Worm (Caenorhabditis elegans) whole organism, L4 larva: ENCODE measurements around the gene col-92.
A peak's percentile ranks its signal among the peaks of the same experiment; 100 is the strongest.

Source experiments
- F10B5.3 ChIP-seq: sonication (generic microtip); optimal IDR thresholded peaks from 2 replicates; lab custom pipeline; 2016; ENCODE audit warnings: mild to moderate bottlenecking, missing genetic modification characterization, missing compliant biosample characterization
- F49E8.2 ChIP-seq: sonication (generic microtip); optimal IDR thresholded peaks from 2 replicates; lab custom pipeline; 2016; ENCODE audit warnings: missing compliant biosample characterization, mild to moderate bottlenecking, missing genetic modification characterization, borderline replicate concordance
- R02D3.7 ChIP-seq: fragments of 150-350 bp; sonication (generic microtip); optimal IDR thresholded peaks from 3 replicates; lab custom pipeline; 2014; ENCODE audit warnings: missing biosample characterization, missing genetic modification characterization
- T26A8.4 ChIP-seq: fragments of 200-800 bp; sonication (Bioruptor generic); IDR thresholded peaks from 2 replicates; pipeline ENCODE4 v1.3.6; 2022; ENCODE audit warnings: missing genetic modification characterization, missing compliant biosample characterization
- Y105C5A.15 ChIP-seq: fragments of 200-800 bp; sonication (Bioruptor generic); IDR thresholded peaks from 2 replicates; pipeline ENCODE4 v1.3.6; 2022; ENCODE audit warnings: missing genetic modification characterization, missing compliant biosample characterization
- Y48G9A.11 ChIP-seq: fragments of 200-800 bp; sonication (Bioruptor generic); IDR thresholded peaks from 2 replicates; pipeline ENCODE4 v1.3.6; 2022; ENCODE audit warnings: missing genetic modification reagents, missing genetic modification characterization, missing compliant biosample characterization
- ZK546.5 ChIP-seq, 2 experiments: sonication (generic microtip); optimal IDR thresholded peaks; 2 replicates each; lab custom pipeline; 2017; ENCODE audit warnings: missing biosample characterization in 2 of 2, missing genetic modification characterization in 2 of 2
- aha-1 ChIP-seq: fragments of 150-350 bp; peaks from one replicate; lab custom pipeline; 2014; ENCODE audit warnings: missing biosample characterization, missing genetic modification characterization
- ama-1 ChIP-seq: fragments of 150-350 bp; optimal IDR thresholded peaks from 2 replicates; lab custom pipeline; 2014; ENCODE audit warnings: inconsistent platforms, mixed read lengths
- ceh-20 ChIP-seq: fragments of 200-800 bp; sonication (Bioruptor generic); IDR thresholded peaks from 2 replicates; pipeline ENCODE4 v1.3.6; 2022; ENCODE audit warnings: missing genetic modification reagents, missing genetic modification characterization, missing compliant biosample characterization
- ceh-32 ChIP-seq: sonication (generic microtip); optimal IDR thresholded peaks from 2 replicates; lab custom pipeline; 2016; ENCODE audit warnings: mild to moderate bottlenecking, missing genetic modification characterization, missing compliant biosample characterization; ENCODE audit not compliant: poor library complexity
- ceh-82 ChIP-seq: sonication (generic microtip); optimal IDR thresholded peaks from 2 replicates; lab custom pipeline; 2017; ENCODE audit warnings: missing biosample characterization, missing genetic modification characterization
- cey-2 ChIP-seq: sonication (generic microtip); optimal IDR thresholded peaks from 3 replicates; lab custom pipeline; 2017; ENCODE audit warnings: missing genetic modification characterization, mild to moderate bottlenecking, missing compliant biosample characterization, antibody characterized with exemption, borderline replicate concordance; ENCODE audit not compliant: insufficient read depth
- ctbp-1 ChIP-seq: fragments of 200-800 bp; sonication (Bioruptor generic); IDR thresholded peaks from 2 replicates; pipeline ENCODE4 v1.3.6; 2022; ENCODE audit warnings: missing genetic modification reagents, missing genetic modification characterization, missing compliant biosample characterization
- daf-19 ChIP-seq: fragments of 200-800 bp; sonication (Bioruptor generic); conservative IDR thresholded peaks from 2 replicates; pipeline ENCODE4 v1.3.6; 2022; ENCODE audit warnings: missing genetic modification characterization, missing compliant biosample characterization
- dmd-6 ChIP-seq: fragments of 200-800 bp; sonication (Bioruptor generic); IDR thresholded peaks from 2 replicates; pipeline ENCODE4 v1.3.6; 2022; ENCODE audit warnings: missing genetic modification reagents, missing genetic modification characterization, missing compliant biosample characterization
- dmd-8 ChIP-seq: fragments of 200-800 bp; sonication (Bioruptor generic); IDR thresholded peaks from 2 replicates; pipeline ENCODE4 v1.3.6; 2022; ENCODE audit warnings: missing genetic modification characterization, missing compliant biosample characterization
- gei-8 ChIP-seq: fragments of 200-800 bp; sonication (Bioruptor generic); optimal IDR thresholded peaks from 2 replicates; lab custom pipeline; 2018; ENCODE audit warnings: mild to moderate bottlenecking, missing genetic modification characterization, missing compliant biosample characterization
- lin-1 ChIP-seq: fragments of 200-800 bp; sonication (Bioruptor generic); IDR thresholded peaks from 2 replicates; pipeline ENCODE4 v1.3.6; 2022; ENCODE audit warnings: missing genetic modification reagents, missing genetic modification characterization, missing compliant biosample characterization
- lin-38 ChIP-seq: fragments of 200-800 bp; sonication (Bioruptor generic); IDR thresholded peaks from 2 replicates; pipeline ENCODE4 v1.3.6; 2022; ENCODE audit warnings: missing genetic modification reagents, missing genetic modification characterization, missing compliant biosample characterization
- lin-39 ChIP-seq: fragments of 150-350 bp; optimal IDR thresholded peaks from 2 replicates; lab custom pipeline; 2014; ENCODE audit warnings: missing biosample characterization, missing genetic modification reagents, missing genetic modification characterization
- mdl-1 ChIP-seq, 2 experiments: fragments of 150-350 bp in 1 of 2; sonication (generic microtip) in 1 of 2; optimal IDR thresholded peaks; 2 replicates each; lab custom pipeline; 2014 to 2017; ENCODE audit warnings: missing biosample characterization in 2 of 2, missing genetic modification characterization in 2 of 2
- mdt-29 ChIP-seq: fragments of 200-800 bp; sonication (Bioruptor generic); IDR thresholded peaks from 2 replicates; pipeline ENCODE4 v1.3.6; 2022; ENCODE audit warnings: missing genetic modification reagents, missing genetic modification characterization, missing compliant biosample characterization
- mep-1 ChIP-seq: fragments of 150-350 bp; sonication (generic microtip); optimal IDR thresholded peaks from 3 replicates; lab custom pipeline; 2014; ENCODE audit warnings: missing biosample characterization, missing genetic modification characterization
- mes-2 ChIP-seq: sonication (generic microtip); optimal IDR thresholded peaks from 2 replicates; lab custom pipeline; 2016; ENCODE audit warnings: missing genotype, mild to moderate bottlenecking, missing genetic modification characterization, missing compliant biosample characterization; ENCODE audit not compliant: poor library complexity, severe bottlenecking
- nhr-11 ChIP-seq: fragments of 150-350 bp; optimal IDR thresholded peaks from 2 replicates; lab custom pipeline; 2014; ENCODE audit warnings: missing biosample characterization, missing genetic modification characterization
- nhr-111 ChIP-seq: fragments of 200-800 bp; sonication (Bioruptor generic); optimal IDR thresholded peaks from 2 replicates; lab custom pipeline; 2018; ENCODE audit warnings: mild to moderate bottlenecking, missing genetic modification characterization, missing compliant biosample characterization
- nhr-25 ChIP-seq: sonication (generic microtip); optimal IDR thresholded peaks from 2 replicates; lab custom pipeline; 2017; ENCODE audit warnings: missing genetic modification characterization, mild to moderate bottlenecking, missing compliant biosample characterization, antibody characterized with exemption, moderate library complexity, borderline replicate concordance; ENCODE audit not compliant: insufficient read depth
- nhr-41 ChIP-seq: fragments of 200-800 bp; sonication (Bioruptor generic); IDR thresholded peaks from 2 replicates; pipeline ENCODE4 v1.3.6; 2022; ENCODE audit warnings: missing genetic modification reagents, missing genetic modification characterization, missing compliant biosample characterization
- php-3 ChIP-seq: fragments of 200-800 bp; sonication (Bioruptor generic); IDR thresholded peaks from 2 replicates; pipeline ENCODE4 v1.3.6; 2022; ENCODE audit warnings: missing genetic modification reagents, missing genetic modification characterization, missing compliant biosample characterization
- rbr-2 ChIP-seq: sonication (generic microtip); optimal IDR thresholded peaks from 2 replicates; lab custom pipeline; 2016; ENCODE audit warnings: missing genotype, missing genetic modification characterization, missing compliant biosample characterization
- sdz-12 ChIP-seq: fragments of 200-800 bp; sonication (Bioruptor generic); optimal IDR thresholded peaks from 2 replicates; lab custom pipeline; 2018; ENCODE audit warnings: mild to moderate bottlenecking, missing genetic modification characterization, missing compliant biosample characterization
- set-16 ChIP-seq: fragments of 200-800 bp; sonication (Bioruptor generic); IDR thresholded peaks from 2 replicates; pipeline ENCODE4 v1.3.6; 2022; ENCODE audit warnings: missing genetic modification reagents, missing genetic modification characterization, missing compliant biosample characterization
- spr-1 ChIP-seq: sonication (generic microtip); optimal IDR thresholded peaks from 2 replicates; lab custom pipeline; 2016; ENCODE audit warnings: mild to moderate bottlenecking, missing genetic modification characterization, missing compliant biosample characterization
- spr-3 ChIP-seq: fragments of 200-800 bp; sonication (Bioruptor generic); optimal IDR thresholded peaks from 2 replicates; lab custom pipeline; 2018; ENCODE audit warnings: mild to moderate bottlenecking, missing genetic modification characterization, missing compliant biosample characterization
- unc-39 ChIP-seq: sonication (generic microtip); optimal IDR thresholded peaks from 2 replicates; lab custom pipeline; 2017; ENCODE audit warnings: missing biosample characterization, missing genetic modification characterization
- unc-62 ChIP-seq, 3 experiments: fragments of 150-350 bp in 1 of 3; sonication (generic microtip); optimal IDR thresholded peaks in 2 of 3; peaks in 1 of 3; 1 replicate in 1 of 3; 2 replicates in 2 of 3; lab custom pipeline; 2014 to 2017; ENCODE audit warnings: missing biosample characterization in 3 of 3, missing genetic modification characterization in 3 of 3, missing genetic modification reagents in 3 of 3, missing genotype in 1 of 3
- zip-11 ChIP-seq: fragments of 200-800 bp; sonication (Bioruptor generic); IDR thresholded peaks from 2 replicates; pipeline ENCODE4 v1.3.6; 2022; ENCODE audit warnings: missing genetic modification characterization, missing compliant biosample characterization
- zip-2 ChIP-seq: fragments of 150-350 bp; optimal IDR thresholded peaks from 2 replicates; lab custom pipeline; 2014; ENCODE audit warnings: missing biosample characterization, missing genetic modification characterization
- ztf-11 ChIP-seq: fragments of 150-350 bp; optimal IDR thresholded peaks from 2 replicates; lab custom pipeline; 2014; ENCODE audit warnings: missing biosample characterization, missing genetic modification characterization

col-92 gene

DNA sequence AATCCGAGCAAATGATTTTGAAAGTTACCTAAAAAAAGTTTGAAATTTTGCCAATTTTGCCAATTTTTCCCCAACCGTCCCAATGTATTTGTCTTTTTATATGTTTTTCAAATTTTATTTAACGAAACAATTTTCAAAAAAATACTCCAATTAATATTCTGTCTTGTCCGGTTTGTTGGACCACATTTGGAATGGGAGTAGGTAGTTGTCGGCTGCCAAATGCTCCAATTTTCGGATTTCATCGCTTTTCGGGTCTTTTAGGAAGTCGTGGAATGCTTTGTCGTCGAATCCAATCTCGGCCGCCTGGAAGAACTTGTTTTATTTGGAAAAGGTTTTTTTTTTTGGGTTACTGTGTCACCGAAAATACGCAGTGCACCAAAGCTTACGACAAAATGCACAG, 42.1 kb upstream of the col-92 start:
- TF ChIP-seq unc-62 (GFP tag; optimal IDR thresholded peaks at IDR 0.05 in 1 of 2; lab: Kevin White, UChicago), result peak in 1 of 2 experiments; percentile 61
- no peak for TF ChIP-seq unc-62 (tag; optimal IDR thresholded peaks at IDR 0.05; lab: Kevin White, UChicago)
- peak; percentile 63 for TF ChIP-seq aha-1 (tag; lab: Kevin White, UChicago)
- no peak for TF ChIP-seq zip-11

DNA sequence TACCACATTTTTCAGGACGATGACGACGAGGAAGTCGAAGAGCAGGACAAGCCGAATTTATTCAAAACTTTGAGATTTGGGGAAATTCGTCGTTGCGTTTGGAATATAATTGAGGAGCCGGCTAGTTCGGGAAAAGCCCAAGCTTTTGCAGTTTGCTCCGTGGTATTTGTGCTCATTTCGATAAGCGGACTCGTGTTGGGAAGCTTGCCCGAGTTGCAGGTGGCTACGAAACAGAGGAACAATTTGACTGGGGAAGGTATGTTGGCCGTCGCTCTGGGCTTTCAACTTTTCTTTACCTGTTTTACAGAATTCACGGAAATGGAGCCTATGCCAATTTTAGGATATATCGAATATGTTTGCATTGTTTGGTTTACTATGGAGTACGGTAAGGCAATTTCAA, 39.2 kb upstream of the col-92 start:
- no peak for TF ChIP-seq ZK546.5 (tag; optimal IDR thresholded peaks at IDR 0.05; lab: Kevin White, UChicago)
- peak; percentile 51 for TF ChIP-seq aha-1 (tag; lab: Kevin White, UChicago)

DNA sequence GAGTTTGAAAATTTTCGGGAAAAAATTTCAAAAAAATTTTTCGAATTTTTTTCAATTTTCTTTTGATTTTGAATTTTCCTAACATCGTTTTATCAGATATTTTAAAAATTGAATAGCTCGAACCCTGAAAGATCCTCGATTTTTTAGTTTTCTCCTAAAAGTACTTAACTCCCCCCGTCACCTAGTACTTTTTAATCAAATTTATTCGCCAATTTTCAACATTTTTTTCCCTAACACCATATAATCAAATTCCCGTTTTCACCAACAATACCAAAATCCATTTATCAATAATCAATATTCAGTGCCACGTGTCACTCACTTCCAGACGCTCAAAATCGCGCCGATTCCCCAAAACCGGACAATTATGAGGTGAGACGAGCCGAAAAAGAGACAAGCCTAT, 29.2 kb upstream of the col-92 start, which contains the start of gene kvs-4:
Gene kvs-4, plus strand, starts transcription at position 301 of the 400 bp plus-strand sequence.
- no peak for TF ChIP-seq lin-39
- no peak for TF ChIP-seq mdt-29 (GFP tag; lab: Robert Waterston, UW)
- no peak for TF ChIP-seq cey-2 (tag; lab: Kevin White, UChicago)
- no peak for TF ChIP-seq Y48G9A.11
- no peak for TF ChIP-seq nhr-111 (GFP tag; lab: Kevin White, UChicago)
- no peak for TF ChIP-seq nhr-11 (tag; lab: Kevin White, UChicago)
- no peak for TF ChIP-seq F49E8.2 (tag; lab: Kevin White, UChicago)
- TF ChIP-seq sdz-12, result no peak
- no peak for TF ChIP-seq ztf-11 (tag; lab: Kevin White, UChicago)
- no peak for TF ChIP-seq ceh-32
- TF ChIP-seq, all 104 proteins: peak for 0

DNA sequence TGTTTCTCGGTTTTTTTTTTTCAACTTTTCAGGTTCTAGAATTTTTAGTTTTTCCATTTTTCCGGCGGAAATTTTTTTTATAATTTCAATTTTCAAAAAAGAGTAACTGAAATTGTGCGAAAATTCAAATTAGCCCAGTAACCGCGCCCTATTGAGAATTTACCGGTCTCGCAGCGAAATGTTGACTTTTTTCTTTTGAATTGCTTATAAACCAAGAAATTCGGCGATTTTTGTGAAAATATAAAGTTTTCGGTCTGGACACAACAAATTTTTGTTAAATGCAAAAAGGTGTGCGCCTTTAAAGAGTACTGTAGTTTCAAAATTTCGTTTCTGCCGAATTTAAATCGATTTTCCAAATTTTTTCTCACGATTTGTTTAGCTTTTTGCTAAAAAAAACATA, 27.5 kb upstream of the col-92 start:
- no peak for TF ChIP-seq ZK546.5 (tag; optimal IDR thresholded peaks at IDR 0.05; lab: Kevin White, UChicago)
- TF ChIP-seq lin-38 (GFP tag; lab: Robert Waterston, UW), result peak; percentile 52

DNA sequence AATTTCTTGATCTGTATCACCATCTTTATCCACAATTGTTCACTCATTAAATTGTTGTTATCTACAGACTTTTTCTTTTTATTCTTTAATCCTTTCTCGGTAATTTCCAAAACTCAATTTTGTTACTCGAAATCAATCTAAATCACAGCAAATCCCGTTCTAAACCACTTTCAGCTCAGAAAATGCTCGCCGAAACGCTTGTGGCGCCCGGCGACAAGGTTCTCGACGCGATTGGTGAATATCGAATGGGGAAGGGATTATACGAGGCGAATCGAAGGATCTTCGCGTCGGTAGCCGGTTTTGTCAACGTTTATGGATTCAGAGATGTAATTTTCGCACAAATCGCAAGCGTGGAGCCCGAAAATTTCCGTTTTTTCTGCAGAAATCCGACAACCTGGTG, 25.8 kb upstream of the col-92 start, which contains the start of gene exos-1:
Gene exos-1, plus strand, starts transcription at position 175 of the 400 bp plus-strand sequence.
- TF ChIP-seq unc-39 (tag; lab: Kevin White, UChicago), result no peak
- no peak for TF ChIP-seq Y105C5A.15 (GFP tag; lab: Robert Waterston, UW)
- TF ChIP-seq gei-8 (GFP tag; lab: Kevin White, UChicago), result no peak
- TF ChIP-seq mep-1 (tag; lab: Kevin White, UChicago), result no peak
- no peak for TF ChIP-seq spr-1
- TF ChIP-seq R02D3.7 (tag; lab: Kevin White, UChicago), result no peak
- no peak for TF ChIP-seq lin-1
- TF ChIP-seq set-16 (GFP tag; lab: Robert Waterston, UW), result no peak
- no peak for TF ChIP-seq ceh-82 (tag; lab: Kevin White, UChicago)
- 0 out of 2 replicates have a peak, but pooled peaks have one; percentile 39 for TF ChIP-seq ctbp-1
- peak in 1 of 2 experiments; percentile 45 for TF ChIP-seq unc-62 (GFP tag; optimal IDR thresholded peaks at IDR 0.05 in 1 of 2; lab: Kevin White, UChicago)
- no peak for TF ChIP-seq unc-62 (tag; optimal IDR thresholded peaks at IDR 0.05; lab: Kevin White, UChicago)
- peak; percentile 48 for TF ChIP-seq lin-38 (GFP tag; lab: Robert Waterston, UW)
- TF ChIP-seq, all 104 proteins: peak for 3

DNA sequence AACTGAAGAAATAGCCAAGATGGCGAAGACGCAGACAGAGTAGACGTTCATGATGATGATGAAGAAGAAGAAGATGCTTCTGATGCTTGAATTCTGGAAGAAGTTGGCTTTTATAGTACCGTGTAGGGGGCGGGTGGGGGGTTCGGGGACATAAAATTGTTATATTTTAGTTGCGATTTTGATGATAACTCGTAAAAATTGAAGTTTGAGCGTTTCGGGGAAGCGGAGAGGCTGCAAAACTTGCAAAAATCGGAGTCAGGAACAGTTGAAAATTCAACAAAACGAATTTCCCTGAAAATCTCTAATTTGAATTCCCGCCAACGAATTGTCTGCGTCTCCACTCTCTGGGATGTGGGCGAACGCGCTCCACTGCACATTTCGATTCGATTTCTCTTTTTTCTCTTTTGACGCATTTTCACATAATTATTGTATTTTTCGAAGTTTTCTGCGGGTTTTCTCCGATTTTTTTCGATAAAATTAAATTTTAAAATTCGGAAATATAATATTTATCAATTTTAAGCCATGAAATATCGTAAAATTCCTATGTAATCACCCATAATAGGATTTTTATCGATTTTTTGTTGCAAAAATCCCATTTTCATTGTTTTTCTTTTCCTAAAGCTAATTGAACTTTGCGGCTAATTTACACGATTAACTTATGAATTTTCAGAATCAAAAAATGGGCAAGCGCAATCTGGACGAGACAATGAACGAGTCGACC, 24.7 kb upstream of the col-92 start, which contains the start of the genes fipr-17 and Y48A6B.3:
Gene fipr-17, minus strand, starts transcription at position 51 of the 721 bp plus-strand sequence.
Gene Y48A6B.3, plus strand, starts transcription at position 671 of the 721 bp plus-strand sequence.
- TF ChIP-seq T26A8.4 (GFP tag; lab: Robert Waterston, UW) (peak; percentile 43; the same call in 1 of the 2 replicates), mes-2 (tag; lab: Kevin White, UChicago) (peak; percentile 93), R02D3.7 (tag; lab: Kevin White, UChicago) (no peak), spr-3 (no peak), rbr-2 (tag; lab: Kevin White, UChicago) (peak; percentile 69), daf-19 (GFP tag; lab: Robert Waterston, UW) (no peak), nhr-41 (GFP tag; lab: Robert Waterston, UW) (no peak), unc-39 (tag; lab: Kevin White, UChicago) (no peak), dmd-8 (no peak), dmd-6 (GFP tag; lab: Robert Waterston, UW) (peak; percentile 39; the same call in 1 of the 2 replicates), nhr-25 (tag; lab: Kevin White, UChicago) (peak; percentile 70), php-3 (GFP tag; lab: Robert Waterston, UW) (no peak), ama-1 (no peak), mdl-1 (tag; optimal IDR thresholded peaks at IDR 0.05; lab: Kevin White, UChicago) (no peak), ceh-20 (no peak), zip-2 (no peak), F10B5.3 (tag; lab: Kevin White, UChicago) (no peak)
